Worm (Caenorhabditis elegans) whole organism, L3 larva: ENCODE data around the gene vhp-1.

Experiments used
- R02D3.7 ChIP-seq: fragments of 150-350 bp; optimal IDR thresholded peaks from 2 replicates; lab custom pipeline; 2014; ENCODE audit warnings: missing biosample characterization, missing genetic modification characterization
- ama-1 ChIP-seq: fragments of 150-350 bp; optimal IDR thresholded peaks from 2 replicates; lab custom pipeline; 2018
- ceh-82 ChIP-seq: fragments of 150-350 bp; optimal IDR thresholded peaks from 2 replicates; lab custom pipeline; 2014; ENCODE audit warnings: missing biosample characterization, missing genetic modification characterization
- ceh-9 ChIP-seq: sonication (generic microtip); optimal IDR thresholded peaks from 2 replicates; lab custom pipeline; 2018; ENCODE audit warnings: missing biosample characterization, missing genetic modification characterization
- daf-12 ChIP-seq: fragments of 150-350 bp; optimal IDR thresholded peaks from 2 replicates; lab custom pipeline; 2014; ENCODE audit warnings: missing biosample characterization, missing genetic modification reagents, missing genetic modification characterization
- elt-1 ChIP-seq: fragments of 150-350 bp; optimal IDR thresholded peaks from 2 replicates; lab custom pipeline; 2014; ENCODE audit warnings: missing biosample characterization, missing genetic modification characterization
- elt-2 ChIP-seq: sonication (generic microtip); optimal IDR thresholded peaks from 2 replicates; lab custom pipeline; 2016; ENCODE audit warnings: missing genetic modification reagents, mild to moderate bottlenecking, missing genetic modification characterization, missing compliant biosample characterization
- elt-3 ChIP-seq, 3 experiments: fragments of 150-350 bp in 1 of 3; sonication (generic microtip) in 2 of 3; optimal IDR thresholded peaks; 2 replicates in 2 of 3; 4 replicates in 1 of 3; lab custom pipeline; 2014 to 2017; ENCODE audit warnings: missing biosample characterization in 3 of 3, missing genetic modification characterization in 3 of 3
- eor-1 ChIP-seq, 2 experiments: fragments of 150-350 bp; optimal IDR thresholded peaks; 2 replicates each; lab custom pipeline; 2014 to 2018; ENCODE audit warnings: missing biosample characterization in 2 of 2, missing genetic modification characterization in 2 of 2
- fkh-2 ChIP-seq: fragments of 150-350 bp; optimal IDR thresholded peaks from 2 replicates; lab custom pipeline; 2014; ENCODE audit warnings: missing biosample characterization, missing genetic modification reagents, missing genetic modification characterization
- hmg-11 ChIP-seq: sonication (generic microtip); optimal IDR thresholded peaks from 2 replicates; lab custom pipeline; 2016; ENCODE audit warnings: missing genetic modification characterization, missing compliant biosample characterization
- jun-1 ChIP-seq: fragments of 150-350 bp; optimal IDR thresholded peaks from 2 replicates; lab custom pipeline; 2014; ENCODE audit warnings: missing biosample characterization, missing genetic modification reagents, missing genetic modification characterization
- lin-15B ChIP-seq: fragments of 150-350 bp; optimal IDR thresholded peaks from 2 replicates; lab custom pipeline; 2014; ENCODE audit warnings: missing biosample characterization, missing genetic modification characterization
- lin-39 ChIP-seq: fragments of 150-350 bp; optimal IDR thresholded peaks from 2 replicates; lab custom pipeline; 2018; ENCODE audit warnings: missing biosample characterization, missing genetic modification reagents, missing genetic modification characterization
- lsy-12 ChIP-seq: sonication (generic microtip); optimal IDR thresholded peaks from 2 replicates; lab custom pipeline; 2016; ENCODE audit warnings: mild to moderate bottlenecking, missing genetic modification characterization, missing compliant biosample characterization
- mdl-1 ChIP-seq: fragments of 150-350 bp; optimal IDR thresholded peaks from 2 replicates; lab custom pipeline; 2014; ENCODE audit warnings: missing biosample characterization, missing genetic modification characterization
- mml-1 ChIP-seq: fragments of 150-350 bp; sonication (generic microtip); optimal IDR thresholded peaks from 3 replicates; lab custom pipeline; 2014; ENCODE audit warnings: missing biosample characterization, missing genetic modification characterization
- nfya-1 ChIP-seq: sonication (generic microtip); optimal IDR thresholded peaks from 2 replicates; lab custom pipeline; 2017; ENCODE audit warnings: missing genetic modification characterization, mild to moderate bottlenecking, missing compliant biosample characterization, antibody characterized with exemption, moderate library complexity; ENCODE audit not compliant: insufficient read depth
- nhr-11 ChIP-seq: fragments of 150-350 bp; optimal IDR thresholded peaks from 2 replicates; lab custom pipeline; 2014; ENCODE audit warnings: missing biosample characterization, missing genetic modification characterization
- nhr-23 ChIP-seq: fragments of 150-350 bp; optimal IDR thresholded peaks from 2 replicates; lab custom pipeline; 2014; ENCODE audit warnings: missing biosample characterization, missing genetic modification reagents, missing genetic modification characterization
- nhr-237 ChIP-seq: fragments of 150-350 bp; optimal IDR thresholded peaks from 2 replicates; lab custom pipeline; 2014; ENCODE audit warnings: missing biosample characterization, missing genetic modification characterization
- nhr-28 ChIP-seq: fragments of 150-350 bp; optimal IDR thresholded peaks from 2 replicates; lab custom pipeline; 2014; ENCODE audit warnings: missing biosample characterization, missing genetic modification characterization
- nhr-43 ChIP-seq: sonication (generic microtip); optimal IDR thresholded peaks from 2 replicates; lab custom pipeline; 2016; ENCODE audit warnings: mild to moderate bottlenecking, missing genetic modification characterization, missing compliant biosample characterization; ENCODE audit not compliant: poor library complexity, severe bottlenecking
- nhr-76 ChIP-seq: fragments of 150-350 bp; sonication (generic microtip); optimal IDR thresholded peaks from 5 replicates; lab custom pipeline; 2014; ENCODE audit warnings: missing biosample characterization, missing genetic modification characterization
- nhr-77 ChIP-seq: fragments of 150-350 bp; optimal IDR thresholded peaks from 2 replicates; lab custom pipeline; 2014; ENCODE audit warnings: missing biosample characterization, missing genetic modification characterization
- pqm-1 ChIP-seq: fragments of 150-350 bp; optimal IDR thresholded peaks from 2 replicates; lab custom pipeline; 2017; ENCODE audit warnings: missing biosample characterization, missing genetic modification characterization, inconsistent platforms
- skn-1 ChIP-seq: fragments of 150-350 bp; optimal IDR thresholded peaks from 2 replicates; lab custom pipeline; 2014; ENCODE audit warnings: missing biosample characterization, missing genetic modification characterization
- snpc-4 ChIP-seq: fragments of 150-350 bp; optimal IDR thresholded peaks from 2 replicates; lab custom pipeline; 2014; ENCODE audit warnings: missing biosample characterization, missing genetic modification characterization
- tbx-2 ChIP-seq: sonication (generic microtip); optimal IDR thresholded peaks from 2 replicates; lab custom pipeline; 2016; ENCODE audit warnings: mild to moderate bottlenecking, missing genetic modification characterization, missing compliant biosample characterization
- unc-39 ChIP-seq: sonication (generic microtip); optimal IDR thresholded peaks from 4 replicates; lab custom pipeline; 2017; ENCODE audit warnings: missing biosample characterization, missing genetic modification characterization
- unc-62 ChIP-seq: fragments of 150-350 bp; sonication (generic microtip); optimal IDR thresholded peaks from 4 replicates; lab custom pipeline; 2014; ENCODE audit warnings: missing biosample characterization, missing genetic modification reagents, missing genetic modification characterization
- zag-1 ChIP-seq: fragments of 150-350 bp; optimal IDR thresholded peaks from 2 replicates; lab custom pipeline; 2014; ENCODE audit warnings: missing biosample characterization, missing genetic modification characterization
- ztf-11 ChIP-seq: fragments of 150-350 bp; optimal IDR thresholded peaks from 2 replicates; lab custom pipeline; 2014; ENCODE audit warnings: missing biosample characterization, missing genetic modification characterization

Gene vhp-1

ce11 chrII:5282192-5282591 is 40.9 kb upstream of the vhp-1 start, which contains the start of gene pmt-1:
Gene pmt-1 (minus strand): TSS chrII:5282523.
- no peak for TF ChIP-seq nhr-11 (tag; lab: Kevin White, UChicago)
- no peak for TF ChIP-seq mdl-1
- no peak for TF ChIP-seq elt-1 (tag; lab: Kevin White, UChicago)
- peak; percentile 12 for TF ChIP-seq nhr-23
- TF ChIP-seq jun-1 (tag; lab: Kevin White, UChicago): peak; percentile 28
- peak; percentile 2 for TF ChIP-seq lsy-12
- TF ChIP-seq nhr-43 (tag; lab: Kevin White, UChicago): peak; percentile 71
- TF ChIP-seq pqm-1 (tag; lab: Kevin White, UChicago): peak; percentile 43
- TF ChIP-seq elt-2 (tag; lab: Kevin White, UChicago): peak; percentile 78
- TF ChIP-seq nhr-76 (tag; lab: Kevin White, UChicago): no peak
- no peak for TF ChIP-seq nhr-77 (tag; lab: Kevin White, UChicago)
- peak; percentile 11 for TF ChIP-seq nfya-1 (tag; lab: Kevin White, UChicago)

ce11 chrII:5282740-5283281 is 40.3 kb upstream of the vhp-1 start:
- no peak for TF ChIP-seq R02D3.7
- no peak for TF ChIP-seq unc-62 (GFP tag; lab: Kevin White, UChicago)
- no peak for TF ChIP-seq ama-1 (lab: Kevin White, UChicago)
- TF ChIP-seq ceh-82 (tag; lab: Kevin White, UChicago): no peak
- TF ChIP-seq nhr-28 (tag; lab: Kevin White, UChicago): no peak
- TF ChIP-seq nfya-1 (tag; lab: Kevin White, UChicago): no peak
- no peak for TF ChIP-seq nhr-11 (tag; lab: Kevin White, UChicago)
- no peak for TF ChIP-seq tbx-2 (tag; lab: Kevin White, UChicago)
- TF ChIP-seq elt-1 (tag; lab: Kevin White, UChicago): peak; percentile 93
- TF ChIP-seq ztf-11 (tag; lab: Kevin White, UChicago): no peak
- TF ChIP-seq lsy-12: no peak
- TF ChIP-seq skn-1 (tag; lab: Kevin White, UChicago): no peak
- no peak for TF ChIP-seq hmg-11 (tag; lab: Kevin White, UChicago)
- TF ChIP-seq daf-12 (tag; lab: Kevin White, UChicago): no peak
- TF ChIP-seq fkh-2 (tag; lab: Kevin White, UChicago): no peak
- peak; percentile 11 for TF ChIP-seq nhr-23
- TF ChIP-seq jun-1 (tag; lab: Kevin White, UChicago): no peak
- TF ChIP-seq unc-39 (tag; lab: Kevin White, UChicago): no peak

ce11 chrII:5285029-5285428 is 38.0 kb upstream of the vhp-1 start, which contains the start of gene gur-5:
Gene gur-5 (plus strand): TSS chrII:5285329.
- TF ChIP-seq nhr-76 (tag; lab: Kevin White, UChicago) (no peak), nhr-23 (no peak), nhr-77 (tag; lab: Kevin White, UChicago) (no peak), zag-1 (tag; lab: Kevin White, UChicago) (no peak)

ce11 chrII:5289142-5289541 is 33.9 kb upstream of the vhp-1 start, which contains the start of gene ZK622.5:
Gene ZK622.5 (plus strand): TSS chrII:5289442.
- TF ChIP-seq lin-15B (tag; lab: Kevin White, UChicago) (no peak), mml-1 (tag; lab: Kevin White, UChicago) (no peak), pqm-1 (tag; lab: Kevin White, UChicago) (no peak), elt-2 (tag; lab: Kevin White, UChicago) (no peak), zag-1 (tag; lab: Kevin White, UChicago) (no peak), R02D3.7 (no peak), snpc-4 (tag; lab: Kevin White, UChicago) (no peak), nhr-77 (tag; lab: Kevin White, UChicago) (no peak), nhr-28 (tag; lab: Kevin White, UChicago) (no peak), nhr-23 (no peak), eor-1 (tag; optimal IDR thresholded peaks at IDR 0.05; lab: Kevin White, UChicago) (no peak), ceh-9 (tag; lab: Kevin White, UChicago) (no peak), nhr-237 (no peak), lin-39 (tag; lab: Kevin White, UChicago) (no peak), ztf-11 (tag; lab: Kevin White, UChicago) (no peak), elt-3 (tag; optimal IDR thresholded peaks at IDR 0.05; lab: Kevin White, UChicago) (no peak), nhr-76 (tag; lab: Kevin White, UChicago) (no peak)
- TF ChIP-seq, all 47 proteins: peak for 0
